Worm (Caenorhabditis elegans) whole organism, L4 larva: ENCODE results near the gene K06G5.1.
A peak's percentile ranks its signal among the peaks of the same experiment; 100 is the strongest.

Source experiments
- D1046.2 ChIP-seq: fragments of 200-800 bp; sonication (Bioruptor generic); IDR thresholded peaks from 2 replicates; pipeline ENCODE4 v1.3.6; 2022; ENCODE audit warnings: missing genetic modification characterization, missing compliant biosample characterization
- F26F4.8 ChIP-seq: fragments of 200-800 bp; sonication (Bioruptor generic); conservative IDR thresholded peaks from 2 replicates; pipeline ENCODE4 v1.3.6; 2022; ENCODE audit warnings: missing genetic modification characterization, missing compliant biosample characterization
- F44E2.7 ChIP-seq: fragments of 200-800 bp; sonication (Bioruptor generic); IDR thresholded peaks from 2 replicates; pipeline ENCODE4 v2.1.2; 2022; ENCODE audit warnings: missing genetic modification characterization, missing compliant biosample characterization
- R02D3.7 ChIP-seq: fragments of 150-350 bp; sonication (generic microtip); optimal IDR thresholded peaks from 3 replicates; lab custom pipeline; 2014; ENCODE audit warnings: missing biosample characterization, missing genetic modification characterization
- Y105C5A.15 ChIP-seq: fragments of 200-800 bp; sonication (Bioruptor generic); IDR thresholded peaks from 2 replicates; pipeline ENCODE4 v1.3.6; 2022; ENCODE audit warnings: missing genetic modification characterization, missing compliant biosample characterization
- Y5F2A.4 ChIP-seq: fragments of 200-800 bp; sonication (Bioruptor generic); optimal IDR thresholded peaks from 2 replicates; lab custom pipeline; 2018; ENCODE audit warnings: mild to moderate bottlenecking, missing genetic modification characterization, missing compliant biosample characterization
- ZK337.2 ChIP-seq: fragments of 200-800 bp; sonication (Bioruptor generic); IDR thresholded peaks from 2 replicates; pipeline ENCODE4 v1.3.6; 2022; ENCODE audit warnings: missing genetic modification reagents, missing genetic modification characterization, missing compliant biosample characterization
- attf-4 ChIP-seq: sonication (generic microtip); optimal IDR thresholded peaks from 3 replicates; lab custom pipeline; 2017; ENCODE audit warnings: missing biosample characterization, missing genetic modification characterization
- ceh-28 ChIP-seq: fragments of 150-350 bp; optimal IDR thresholded peaks from 2 replicates; lab custom pipeline; 2014; ENCODE audit warnings: missing biosample characterization, missing genetic modification reagents, missing genetic modification characterization
- ceh-32 ChIP-seq: sonication (generic microtip); optimal IDR thresholded peaks from 2 replicates; lab custom pipeline; 2016; ENCODE audit warnings: mild to moderate bottlenecking, missing genetic modification characterization, missing compliant biosample characterization; ENCODE audit not compliant: poor library complexity
- ceh-44 ChIP-seq: fragments of 200-800 bp; sonication (Bioruptor generic); IDR thresholded peaks from 2 replicates; pipeline ENCODE4 v1.3.6; 2022; ENCODE audit warnings: missing genetic modification reagents, missing genetic modification characterization, missing compliant biosample characterization
- ceh-82 ChIP-seq: sonication (generic microtip); optimal IDR thresholded peaks from 2 replicates; lab custom pipeline; 2017; ENCODE audit warnings: missing biosample characterization, missing genetic modification characterization
- ces-1 ChIP-seq: fragments of 150-350 bp; sonication (generic microtip); optimal IDR thresholded peaks from 4 replicates; lab custom pipeline; 2014; ENCODE audit warnings: missing biosample characterization, missing genetic modification reagents, missing genetic modification characterization
- daf-12 ChIP-seq: fragments of 150-350 bp; optimal IDR thresholded peaks from 2 replicates; lab custom pipeline; 2014; ENCODE audit warnings: missing biosample characterization, missing genetic modification reagents, missing genetic modification characterization
- daf-16 ChIP-seq, 3 experiments: sonication (generic microtip); optimal IDR thresholded peaks; 2 replicates each; lab custom pipeline; 2016 to 2017; ENCODE audit warnings: missing genetic modification characterization in 3 of 3, missing genetic modification reagents in 3 of 3, mild to moderate bottlenecking in 2 of 3, missing compliant biosample characterization in 2 of 3, missing biosample characterization in 1 of 3, moderate library complexity in 1 of 3
- daf-8 ChIP-seq: fragments of 200-800 bp; sonication (Bioruptor generic); IDR thresholded peaks from 2 replicates; pipeline ENCODE4 v1.3.6; 2022; ENCODE audit warnings: missing genetic modification characterization, missing compliant biosample characterization
- dmd-6 ChIP-seq: fragments of 200-800 bp; sonication (Bioruptor generic); IDR thresholded peaks from 2 replicates; pipeline ENCODE4 v1.3.6; 2022; ENCODE audit warnings: missing genetic modification reagents, missing genetic modification characterization, missing compliant biosample characterization
- dmd-9 ChIP-seq: fragments of 200-800 bp; sonication (Bioruptor generic); IDR thresholded peaks from 2 replicates; pipeline ENCODE4 v1.3.6; 2022; ENCODE audit warnings: missing genetic modification reagents, missing genetic modification characterization, missing compliant biosample characterization
- duxl-1 ChIP-seq: sonication (generic microtip); optimal IDR thresholded peaks from 2 replicates; lab custom pipeline; 2016; ENCODE audit warnings: mild to moderate bottlenecking, missing genetic modification characterization, moderate library complexity, missing compliant biosample characterization; ENCODE audit not compliant: poor library complexity
- dve-1 ChIP-seq: sonication (generic microtip); optimal IDR thresholded peaks from 2 replicates; lab custom pipeline; 2017; ENCODE audit warnings: antibody characterized with exemption, mild to moderate bottlenecking, missing genetic modification characterization, missing compliant biosample characterization; ENCODE audit not compliant: insufficient read depth
- egl-43 ChIP-seq: fragments of 200-800 bp; sonication (Bioruptor generic); IDR thresholded peaks from 2 replicates; pipeline ENCODE4 v1.3.6; 2022; ENCODE audit warnings: missing genetic modification reagents, missing genetic modification characterization, missing compliant biosample characterization
- hlh-11 ChIP-seq: fragments of 200-800 bp; sonication (Bioruptor generic); optimal IDR thresholded peaks from 2 replicates; lab custom pipeline; 2018; ENCODE audit warnings: mild to moderate bottlenecking, missing genetic modification characterization, missing compliant biosample characterization
- hlh-30 ChIP-seq: sonication (generic microtip); optimal IDR thresholded peaks from 2 replicates; lab custom pipeline; 2017; ENCODE audit warnings: antibody characterized with exemption, mild to moderate bottlenecking, missing genetic modification characterization, missing compliant biosample characterization; ENCODE audit not compliant: insufficient read depth
- lin-15B ChIP-seq: fragments of 150-350 bp; sonication (generic microtip); optimal IDR thresholded peaks from 3 replicates; lab custom pipeline; 2014; ENCODE audit warnings: missing biosample characterization, missing genetic modification characterization
- lsy-2 ChIP-seq, 2 experiments: fragments of 150-350 bp in 1 of 2; sonication (generic microtip) in 1 of 2; optimal IDR thresholded peaks; 2 replicates each; lab custom pipeline; 2014 to 2017; ENCODE audit warnings: missing biosample characterization in 2 of 2, missing genetic modification characterization in 2 of 2
- madf-5 ChIP-seq, 2 experiments: fragments of 200-800 bp; sonication (Bioruptor generic); IDR thresholded peaks; 2 replicates each; pipeline ENCODE4 v1.3.6; 2022; ENCODE audit warnings: missing compliant biosample characterization in 2 of 2, missing genetic modification characterization in 2 of 2
- mes-2 ChIP-seq: sonication (generic microtip); optimal IDR thresholded peaks from 2 replicates; lab custom pipeline; 2016; ENCODE audit warnings: missing genotype, mild to moderate bottlenecking, missing genetic modification characterization, missing compliant biosample characterization; ENCODE audit not compliant: poor library complexity, severe bottlenecking
- mxl-2 ChIP-seq: fragments of 200-800 bp; sonication (Bioruptor generic); conservative IDR thresholded peaks from 2 replicates; pipeline ENCODE4 v1.3.6; 2022; ENCODE audit warnings: missing genetic modification reagents, missing genetic modification characterization, missing compliant biosample characterization
- nhr-102 ChIP-seq: sonication (generic microtip); optimal IDR thresholded peaks from 2 replicates; lab custom pipeline; 2016; ENCODE audit warnings: mild to moderate bottlenecking, missing genetic modification characterization, moderate library complexity, missing compliant biosample characterization
- nhr-11 ChIP-seq: fragments of 150-350 bp; optimal IDR thresholded peaks from 2 replicates; lab custom pipeline; 2014; ENCODE audit warnings: missing biosample characterization, missing genetic modification characterization
- nhr-237 ChIP-seq: sonication (generic microtip); optimal IDR thresholded peaks from 2 replicates; lab custom pipeline; 2017; ENCODE audit warnings: missing biosample characterization, missing genetic modification characterization
- nhr-41 ChIP-seq: fragments of 200-800 bp; sonication (Bioruptor generic); IDR thresholded peaks from 2 replicates; pipeline ENCODE4 v1.3.6; 2022; ENCODE audit warnings: missing genetic modification reagents, missing genetic modification characterization, missing compliant biosample characterization
- nhr-42 ChIP-seq: fragments of 200-800 bp; sonication (Bioruptor generic); IDR thresholded peaks from 2 replicates; pipeline ENCODE4 v1.3.6; 2022; ENCODE audit warnings: missing genetic modification characterization, missing compliant biosample characterization
- nhr-48 ChIP-seq: sonication (generic microtip); optimal IDR thresholded peaks from 2 replicates; lab custom pipeline; 2016; ENCODE audit warnings: mild to moderate bottlenecking, missing genetic modification characterization, missing compliant biosample characterization
- nhr-6 ChIP-seq: fragments of 150-350 bp; optimal IDR thresholded peaks from 2 replicates; lab custom pipeline; 2014; ENCODE audit warnings: missing biosample characterization, missing genetic modification characterization
- pha-4 ChIP-seq, 2 experiments: fragments of 150-350 bp in 1 of 2; fragments of 200-800 bp in 1 of 2; sonication (Bioruptor generic) in 1 of 2; IDR thresholded peaks in 1 of 2; optimal IDR thresholded peaks in 1 of 2; 2 replicates each; pipeline versions ENCODE4 v1.3.6 to Lab custom; 2014 to 2022; ENCODE audit warnings: missing genetic modification characterization in 2 of 2, missing genetic modification reagents in 2 of 2, missing biosample characterization in 1 of 2, missing compliant biosample characterization in 1 of 2
- php-3 ChIP-seq: fragments of 200-800 bp; sonication (Bioruptor generic); IDR thresholded peaks from 2 replicates; pipeline ENCODE4 v1.3.6; 2022; ENCODE audit warnings: missing genetic modification reagents, missing genetic modification characterization, missing compliant biosample characterization
- rbr-2 ChIP-seq: sonication (generic microtip); optimal IDR thresholded peaks from 2 replicates; lab custom pipeline; 2016; ENCODE audit warnings: missing genotype, missing genetic modification characterization, missing compliant biosample characterization
- sdz-12 ChIP-seq: fragments of 200-800 bp; sonication (Bioruptor generic); optimal IDR thresholded peaks from 2 replicates; lab custom pipeline; 2018; ENCODE audit warnings: mild to moderate bottlenecking, missing genetic modification characterization, missing compliant biosample characterization
- set-16 ChIP-seq: fragments of 200-800 bp; sonication (Bioruptor generic); IDR thresholded peaks from 2 replicates; pipeline ENCODE4 v1.3.6; 2022; ENCODE audit warnings: missing genetic modification reagents, missing genetic modification characterization, missing compliant biosample characterization
- snpc-4 ChIP-seq: fragments of 150-350 bp; optimal IDR thresholded peaks from 2 replicates; lab custom pipeline; 2014; ENCODE audit warnings: missing biosample characterization, missing genetic modification characterization
- spr-3 ChIP-seq: fragments of 200-800 bp; sonication (Bioruptor generic); optimal IDR thresholded peaks from 2 replicates; lab custom pipeline; 2018; ENCODE audit warnings: mild to moderate bottlenecking, missing genetic modification characterization, missing compliant biosample characterization
- tag-97 ChIP-seq: fragments of 200-800 bp; sonication (Bioruptor generic); IDR thresholded peaks from 2 replicates; pipeline ENCODE4 v1.3.6; 2022; ENCODE audit warnings: missing genetic modification characterization, missing compliant biosample characterization
- unc-130 ChIP-seq: sonication (generic microtip); optimal IDR thresholded peaks from 2 replicates; lab custom pipeline; 2016; ENCODE audit warnings: missing genetic modification reagents, missing genetic modification characterization, missing compliant biosample characterization
- unc-62 ChIP-seq, 3 experiments: fragments of 150-350 bp in 1 of 3; sonication (generic microtip); optimal IDR thresholded peaks in 2 of 3; peaks in 1 of 3; 1 replicate in 1 of 3; 2 replicates in 2 of 3; lab custom pipeline; 2014 to 2017; ENCODE audit warnings: missing biosample characterization in 3 of 3, missing genetic modification characterization in 3 of 3, missing genetic modification reagents in 3 of 3, missing genotype in 1 of 3
- zfp-2 ChIP-seq: sonication (generic microtip); optimal IDR thresholded peaks from 2 replicates; lab custom pipeline; 2016; ENCODE audit warnings: mild to moderate bottlenecking, missing genetic modification characterization, missing compliant biosample characterization
- zfp-3 ChIP-seq: fragments of 200-800 bp; sonication (Bioruptor generic); conservative IDR thresholded peaks from 2 replicates; pipeline ENCODE4 v1.3.6; 2022; ENCODE audit warnings: missing genetic modification reagents, missing genetic modification characterization, missing compliant biosample characterization
- zip-11 ChIP-seq: fragments of 200-800 bp; sonication (Bioruptor generic); IDR thresholded peaks from 2 replicates; pipeline ENCODE4 v1.3.6; 2022; ENCODE audit warnings: missing genetic modification characterization, missing compliant biosample characterization
- ztf-7 ChIP-seq: fragments of 150-350 bp; optimal IDR thresholded peaks from 2 replicates; lab custom pipeline; 2014; ENCODE audit warnings: missing biosample characterization, missing genetic modification characterization

K06G5.1 gene

ce11 chrX:14169569-14170031, 45.2 kb upstream of the K06G5.1 start, which contains the start of gene sym-4 (continued):
- TF ChIP-seq madf-5 (GFP tag; IDR thresholded peaks at IDR 0.05; lab: Robert Waterston, UW) = no peak
- no peak for TF ChIP-seq Y5F2A.4
- peak; percentile 76 to 91 for TF ChIP-seq lsy-2 (tag; optimal IDR thresholded peaks at IDR 0.05; lab: Kevin White, UChicago)
- TF ChIP-seq tag-97 (GFP tag; lab: Robert Waterston, UW) = no peak
- TF ChIP-seq ceh-82 (tag; lab: Kevin White, UChicago) = no peak
- no peak for TF ChIP-seq F26F4.8 (GFP tag; lab: Robert Waterston, UW)
- TF ChIP-seq unc-62 (GFP tag; optimal IDR thresholded peaks at IDR 0.05 in 1 of 2; lab: Kevin White, UChicago) = no peak
- no peak for TF ChIP-seq unc-62 (tag; optimal IDR thresholded peaks at IDR 0.05; lab: Kevin White, UChicago)
- peak; percentile 25; the same call in 1 of the 2 replicates for TF ChIP-seq pha-4 (GFP tag; IDR thresholded peaks at IDR 0.05; lab: Robert Waterston, UW)
- TF ChIP-seq pha-4 (tag; optimal IDR thresholded peaks at IDR 0.05; lab: Kevin White, UChicago) = peak; percentile 35
- TF ChIP-seq unc-130 (GFP tag; lab: Kevin White, UChicago) = no peak
- TF ChIP-seq ceh-28 (tag; lab: Kevin White, UChicago) = peak; percentile 65
- TF ChIP-seq nhr-41 (GFP tag; lab: Robert Waterston, UW) = peak; percentile 46; the same call in 1 of the 2 replicates
- peak; percentile 41; the same call in 1 of the 2 replicates for TF ChIP-seq set-16 (GFP tag; lab: Robert Waterston, UW)
- TF ChIP-seq daf-12 (tag; lab: Kevin White, UChicago) = no peak
- TF ChIP-seq rbr-2 (tag; lab: Kevin White, UChicago) = peak; percentile 89
- no peak for TF ChIP-seq ceh-32 (tag; lab: Kevin White, UChicago)
- TF ChIP-seq dmd-6 = peak; percentile 96
- peak; percentile 99 for TF ChIP-seq hlh-11 (tag; lab: Kevin White, UChicago)
- TF ChIP-seq duxl-1 = peak; percentile 44
- no peak for TF ChIP-seq ces-1 (GFP tag; lab: Kevin White, UChicago)
- TF ChIP-seq nhr-42 (GFP tag; lab: Robert Waterston, UW) = peak; percentile 82; the same call in 1 of the 2 replicates
- TF ChIP-seq nhr-11 (tag; lab: Kevin White, UChicago) = peak; percentile 96
- TF ChIP-seq zfp-2 (tag; lab: Kevin White, UChicago) = no peak
- no peak for TF ChIP-seq zip-11 (GFP tag; lab: Robert Waterston, UW)
- TF ChIP-seq ceh-44 (GFP tag; lab: Robert Waterston, UW) = no peak
- no peak for TF ChIP-seq ZK337.2
- TF ChIP-seq dmd-9 = no peak
- no peak for TF ChIP-seq daf-8
- TF ChIP-seq nhr-6 (tag; lab: Kevin White, UChicago) = peak; percentile 91
- peak; percentile 88 for TF ChIP-seq nhr-102 (tag; lab: Kevin White, UChicago)
- TF ChIP-seq attf-4 (tag; lab: Kevin White, UChicago) = peak; percentile 50
- no peak for TF ChIP-seq D1046.2 (GFP tag; lab: Robert Waterston, UW)
- TF ChIP-seq egl-43 (GFP tag; lab: Robert Waterston, UW) = peak; percentile 71
- TF ChIP-seq hlh-30 (tag; lab: Kevin White, UChicago) = peak; percentile 94
- TF ChIP-seq nhr-237 (tag; lab: Kevin White, UChicago) = peak; percentile 32
- no peak for TF ChIP-seq snpc-4 (tag; lab: Kevin White, UChicago)
- TF ChIP-seq mes-2 (tag; lab: Kevin White, UChicago) = peak; percentile 82
- peak; percentile 33 for TF ChIP-seq spr-3 (GFP tag; lab: Kevin White, UChicago)
- peak in 1 of 2 experiments; percentile 32 for TF ChIP-seq daf-16 (GFP tag; optimal IDR thresholded peaks at IDR 0.05; lab: Kevin White, UChicago)
- TF ChIP-seq daf-16 (tag; optimal IDR thresholded peaks at IDR 0.05; lab: Kevin White, UChicago) = peak; percentile 89
- TF ChIP-seq R02D3.7 = no peak
- no peak for TF ChIP-seq mxl-2
- no peak for TF ChIP-seq lin-15B (tag; lab: Kevin White, UChicago)
- peak; percentile 99 for TF ChIP-seq dve-1
- TF ChIP-seq php-3 = peak; percentile 49; the same call in 1 of the 2 replicates
- no peak for TF ChIP-seq sdz-12 (GFP tag; lab: Kevin White, UChicago)
- no peak for TF ChIP-seq F44E2.7 (GFP tag; lab: Robert Waterston, UW)
- TF ChIP-seq ztf-7 (tag; lab: Kevin White, UChicago) = peak; percentile 27
- peak; percentile 85 for TF ChIP-seq nhr-48
- no peak for TF ChIP-seq Y105C5A.15 (GFP tag; lab: Robert Waterston, UW)
- peak; percentile 82 for TF ChIP-seq zfp-3 (GFP tag; lab: Robert Waterston, UW)
